Worm (Caenorhabditis elegans): Measurements from ENCODE around the gene K03B8.14.
A peak's percentile ranks its signal among the peaks of the same experiment; 100 is the strongest.

Gene K03B8.14

DNA sequence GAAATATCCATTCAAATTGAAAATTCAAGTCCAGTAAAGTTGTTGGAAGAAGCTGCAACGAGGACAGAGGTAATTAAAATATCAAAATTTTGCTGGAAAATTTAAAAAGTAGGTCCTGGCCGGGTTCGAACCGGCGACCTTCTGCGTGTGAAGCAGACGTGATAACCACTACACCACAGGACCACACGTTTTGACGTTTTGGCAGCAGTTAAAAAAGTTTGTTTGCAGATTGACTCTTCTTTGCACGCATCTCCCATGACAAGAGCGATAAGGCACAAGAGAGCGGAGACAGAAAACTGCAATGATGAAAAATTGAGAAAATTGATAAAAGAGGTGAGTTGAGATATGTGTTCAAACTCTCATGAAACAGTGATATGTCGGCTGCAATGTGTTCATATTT is 21.8 kb downstream of the K03B8.14 start (continued):
- TF ChIP-seq ama-1 (optimal IDR thresholded peaks at IDR 0.05) (no peak), ztf-4 (tag; optimal IDR thresholded peaks at IDR 0.05) (no peak), zag-1 (tag; optimal IDR thresholded peaks at IDR 0.05) (no peak), mep-1 (tag; optimal IDR thresholded peaks at IDR 0.05) (peak; percentile 35), lin-13 (GFP tag; optimal IDR thresholded peaks at IDR 0.05) (no peak), hlh-17 (GFP tag; optimal IDR thresholded peaks at IDR 0.05; ENCODE audit: borderline replicate concordance) (no peak)

DNA sequence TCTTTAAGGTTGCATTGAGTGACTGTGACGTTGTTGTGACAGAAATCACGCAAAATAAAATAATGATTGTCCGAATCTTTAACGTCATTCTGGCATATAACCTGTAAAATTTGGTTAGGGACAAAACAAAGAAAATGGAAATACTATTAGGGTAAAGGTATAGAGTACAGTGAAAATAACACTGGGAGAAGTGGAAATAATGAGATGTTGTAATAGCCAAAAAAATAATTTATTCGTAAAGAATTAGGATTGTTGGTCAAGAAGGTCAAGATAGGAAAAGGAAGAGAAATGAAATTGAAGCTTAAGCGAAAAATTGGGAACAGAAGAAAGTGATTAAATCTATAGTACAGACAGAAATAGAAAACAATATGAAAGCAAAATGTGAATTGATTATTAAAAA is 24.8 kb downstream of the K03B8.14 start, which contains the start of gene deg-3:
Gene deg-3 (minus strand): TSS at position 101 of the 400 bp plus-strand sequence.
- TF ChIP-seq sptf-1 (tag; optimal IDR thresholded peaks at IDR 0.05) (no peak), efl-1 (optimal IDR thresholded peaks at IDR 0.05) (no peak), efl-1 (GFP tag; optimal IDR thresholded peaks at IDR 0.05 in 1 of 2) (peak in 1 of 2 experiments; percentile 34)

DNA sequence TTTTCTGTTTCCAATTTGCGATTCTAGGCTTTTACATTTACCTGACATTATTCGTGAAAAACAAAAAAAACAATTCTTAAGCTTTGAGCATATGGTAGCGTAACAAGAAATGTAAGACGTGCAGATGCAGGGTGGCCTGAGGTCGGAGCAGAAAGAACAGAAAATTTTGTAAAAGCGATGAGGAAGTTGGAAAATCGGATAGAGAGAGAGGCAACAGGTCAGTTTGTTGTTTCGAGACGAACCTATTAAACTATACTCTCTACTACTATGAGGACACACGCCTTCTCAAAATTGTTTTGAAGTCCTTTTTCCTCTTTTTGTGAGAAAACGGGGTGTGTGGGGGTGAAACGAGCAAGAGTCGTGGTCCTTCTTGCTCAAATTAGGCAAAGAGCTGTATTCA is 31.3 kb downstream of the K03B8.14 start, which contains the start of gene des-2:
Gene des-2 (minus strand): TSS at position 101 of the 400 bp plus-strand sequence.
- TF ChIP-seq ceh-8 (GFP tag; optimal IDR thresholded peaks at IDR 0.05) (no peak), xbp-1 (tag; optimal IDR thresholded peaks at IDR 0.05) (no peak), egl-27 (tag; optimal IDR thresholded peaks at IDR 0.05) (no peak), mab-9 (GFP tag; IDR thresholded peaks at IDR 0.05) (no peak), ztf-11 (tag; optimal IDR thresholded peaks at IDR 0.05) (no peak), lin-15B (tag; optimal IDR thresholded peaks at IDR 0.05) (no peak), efl-3 (GFP tag; optimal IDR thresholded peaks at IDR 0.05) (no peak), unc-86 (tag; optimal IDR thresholded peaks at IDR 0.05) (no peak), lsy-2 (tag; optimal IDR thresholded peaks at IDR 0.05) (no peak), lin-13 (GFP tag; optimal IDR thresholded peaks at IDR 0.05) (no peak), snu-23 (GFP tag; optimal IDR thresholded peaks at IDR 0.05) (no peak), mef-2 (tag; optimal IDR thresholded peaks at IDR 0.05) (no peak), blmp-1 (tag; optimal IDR thresholded peaks at IDR 0.05) (no peak), unc-130 (tag; optimal IDR thresholded peaks at IDR 0.05) (no peak), rnt-1 (tag; optimal IDR thresholded peaks at IDR 0.05) (no peak), fkh-4 (tag; optimal IDR thresholded peaks at IDR 0.05; ENCODE audit: borderline replicate concordance) (no peak), ama-1 (optimal IDR thresholded peaks at IDR 0.05) (no peak), grh-1 (GFP tag; IDR thresholded peaks at IDR 0.05) (no peak), hlh-17 (GFP tag; optimal IDR thresholded peaks at IDR 0.05; ENCODE audit: borderline replicate concordance) (no peak)

DNA sequence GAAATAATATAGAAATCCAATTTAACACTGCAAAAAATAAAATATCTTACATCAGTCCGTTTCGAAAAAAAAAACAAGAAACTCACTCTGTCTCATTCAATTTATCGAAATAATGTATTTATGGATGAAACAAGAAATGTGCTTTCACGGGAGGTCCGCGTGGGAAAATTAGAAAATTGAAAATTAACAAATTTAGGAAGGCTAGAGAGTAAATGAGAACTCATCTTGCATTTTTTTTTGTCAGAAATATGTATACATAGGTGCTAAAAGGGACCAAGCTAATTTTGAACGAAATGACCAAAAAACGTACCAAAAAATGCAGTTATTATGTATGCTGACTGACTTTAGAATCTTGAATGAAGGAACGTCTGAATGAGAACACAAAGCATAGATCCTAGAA is 34.3 kb downstream of the K03B8.14 start, which contains the start of gene T26H10.2:
Gene T26H10.2 (minus strand): TSS at position 101 of the 400 bp plus-strand sequence.
- TF ChIP-seq nhr-19 (GFP tag; conservative IDR thresholded peaks at IDR 0.05) (no peak), snu-23 (GFP tag; optimal IDR thresholded peaks at IDR 0.05) (no peak), elt-3 (tag; optimal IDR thresholded peaks at IDR 0.05) (no peak), nhr-76 (tag; optimal IDR thresholded peaks at IDR 0.05) (no peak), snpc-4 (tag; optimal IDR thresholded peaks at IDR 0.05) (no peak), unc-130 (tag; optimal IDR thresholded peaks at IDR 0.05) (no peak), dsc-1 (tag; optimal IDR thresholded peaks at IDR 0.05) (no peak), egl-13 (tag; optimal IDR thresholded peaks at IDR 0.05) (no peak), blmp-1 (tag; optimal IDR thresholded peaks at IDR 0.05) (no peak), elt-2 (tag; optimal IDR thresholded peaks at IDR 0.05) (no peak), pag-3 (tag; optimal IDR thresholded peaks at IDR 0.05; ENCODE audit: borderline replicate concordance, insufficient read depth) (no peak), sox-4 (tag; optimal IDR thresholded peaks at IDR 0.05) (no peak), nhr-237 (tag; optimal IDR thresholded peaks at IDR 0.05) (no peak), fos-1 (tag; optimal IDR thresholded peaks at IDR 0.05) (no peak), mep-1 (tag; optimal IDR thresholded peaks at IDR 0.05) (no peak), mef-2 (tag; optimal IDR thresholded peaks at IDR 0.05) (no peak), rnt-1 (tag; optimal IDR thresholded peaks at IDR 0.05) (no peak)
